Fruit fly (Drosophila melanogaster) whole organism, wandering third instar larva: ENCODE data around the gene Miga.

ENCODE experiments used
- CrebA ChIP-seq: fragments of 200-800 bp; sonication (Bioruptor generic); optimal IDR thresholded peaks from 2 replicates; lab custom pipeline; 2016; ENCODE audit warnings: missing biosample characterization, mild to moderate bottlenecking, missing genetic modification characterization, borderline replicate concordance
- Dif ChIP-seq: fragments of 200-275, 200-300 bp; sonication (Bioruptor generic); optimal IDR thresholded peaks from 2 replicates; lab custom pipeline; 2018; ENCODE audit warnings: missing biosample characterization, missing genetic modification characterization; ENCODE audit not compliant: partially characterized antibody
- HLH106 ChIP-seq: fragments of 200-800 bp; optimal IDR thresholded peaks from 3 replicates; lab custom pipeline; 2019; ENCODE audit warnings: missing biosample characterization, mild to moderate bottlenecking, missing genetic modification characterization, moderate library complexity
- Myc ChIP-seq: fragments of >200 bp; optimal IDR thresholded peaks from 2 replicates; lab custom pipeline; 2017
- Vsx2 ChIP-seq: fragments of 200-300, 225-300 bp; sonication (Bioruptor generic); optimal IDR thresholded peaks from 2 replicates; lab custom pipeline; 2018; ENCODE audit warnings: missing biosample characterization, missing genetic modification characterization; ENCODE audit not compliant: partially characterized antibody
- rgr ChIP-seq: fragments of 200-800 bp; sonication (Bioruptor generic); optimal IDR thresholded peaks from 3 replicates; lab custom pipeline; 2016; ENCODE audit warnings: missing biosample characterization, mild to moderate bottlenecking, missing genetic modification characterization

DNA sequence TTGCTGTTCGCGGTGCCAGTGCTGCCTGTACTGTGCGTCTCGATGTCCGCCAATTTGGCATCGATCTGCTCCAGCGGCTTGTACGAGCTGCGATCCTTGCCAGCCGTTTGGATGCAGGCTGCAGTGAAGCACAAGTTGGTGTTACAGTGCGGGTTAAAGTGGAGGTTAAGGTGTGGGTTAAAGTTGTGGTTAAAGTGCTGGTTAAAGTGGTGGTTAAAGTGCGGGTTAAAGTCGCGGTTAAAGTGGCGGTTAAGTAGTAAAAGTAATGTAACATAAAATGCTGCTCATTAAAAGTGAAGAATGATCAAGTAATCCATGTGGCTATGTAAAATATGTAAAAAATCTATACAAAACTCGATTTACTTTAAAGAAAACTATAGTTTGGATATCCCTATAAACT lies 14.5 kb upstream of the Miga start:
- TF ChIP-seq Dif (GFP tag; lab: Kevin White, UChicago) (no peak), HLH106 (tag; lab: Kevin White, UChicago) (no peak), Vsx2 (GFP tag; lab: Kevin White, UChicago) (no peak), rgr (GFP tag; lab: Kevin White, UChicago) (no peak), CrebA (GFP tag; lab: Kevin White, UChicago) (no peak), Myc (lab: Kevin White, UChicago) (no peak)
